Worm (Caenorhabditis elegans) whole organism, L4/young adult: ENCODE data around the gene cpt-1.

Experiments
- dao-5 ChIP-seq: sonication (generic microtip); optimal IDR thresholded peaks from 2 replicates; lab custom pipeline; 2016; ENCODE audit warnings: missing genotype, missing genetic modification characterization, moderate library complexity, missing compliant biosample characterization
- him-1 ChIP-seq: sonication (generic microtip); optimal IDR thresholded peaks from 2 replicates; lab custom pipeline; 2016; ENCODE audit warnings: missing genotype, missing genetic modification reagents, missing genetic modification characterization, missing compliant biosample characterization

- TF ChIP-seq dao-5 = no peak
- no peak for TF ChIP-seq him-1 (tag; lab: Kevin White, UChicago)
Measured at ce11 chrII:12768167-12768712, 28.0 kb downstream of the cpt-1 start, which contains the start of the genes vps-2 and tiar-2.
